Worm (Caenorhabditis elegans) whole organism, L1 larva: ENCODE measurements around the gene W02D7.11.

ENCODE experiments used
- dpl-1 ChIP-seq, 3 experiments: fragments of 150-350 bp in 2 of 3; sonication (generic microtip) in 1 of 3; optimal IDR thresholded peaks; 2 replicates each; lab custom pipeline; 2014 to 2017; ENCODE audit warnings: missing biosample characterization in 3 of 3, missing genetic modification characterization in 3 of 3, missing genetic modification reagents in 3 of 3
- efl-1 ChIP-seq, 4 experiments: fragments of 150-350 bp; optimal IDR thresholded peaks in 3 of 4; peaks in 1 of 4; 1 replicate in 1 of 4; 2 replicates in 3 of 4; lab custom pipeline; 2014; ENCODE audit warnings: missing biosample characterization in 2 of 4, missing genetic modification characterization in 2 of 4, missing genetic modification reagents in 2 of 4
- lir-3 ChIP-seq: sonication (generic microtip); optimal IDR thresholded peaks from 2 replicates; lab custom pipeline; 2016; ENCODE audit warnings: mild to moderate bottlenecking, missing genetic modification characterization, moderate library complexity, missing compliant biosample characterization; ENCODE audit not compliant: poor library complexity
- skn-1 ChIP-seq: fragments of 150-350 bp; optimal IDR thresholded peaks from 2 replicates; lab custom pipeline; 2014; ENCODE audit warnings: missing biosample characterization, missing genetic modification characterization
- snpc-4 ChIP-seq: fragments of 150-350 bp; optimal IDR thresholded peaks from 2 replicates; lab custom pipeline; 2014; ENCODE audit warnings: missing biosample characterization, missing genetic modification characterization
- unc-62 ChIP-seq: fragments of 150-350 bp; optimal IDR thresholded peaks from 2 replicates; lab custom pipeline; 2014; ENCODE audit warnings: missing biosample characterization, missing genetic modification reagents, missing genetic modification characterization
- zag-1 ChIP-seq: fragments of 150-350 bp; optimal IDR thresholded peaks from 2 replicates; lab custom pipeline; 2014; ENCODE audit warnings: missing biosample characterization, missing genetic modification characterization

DNA sequence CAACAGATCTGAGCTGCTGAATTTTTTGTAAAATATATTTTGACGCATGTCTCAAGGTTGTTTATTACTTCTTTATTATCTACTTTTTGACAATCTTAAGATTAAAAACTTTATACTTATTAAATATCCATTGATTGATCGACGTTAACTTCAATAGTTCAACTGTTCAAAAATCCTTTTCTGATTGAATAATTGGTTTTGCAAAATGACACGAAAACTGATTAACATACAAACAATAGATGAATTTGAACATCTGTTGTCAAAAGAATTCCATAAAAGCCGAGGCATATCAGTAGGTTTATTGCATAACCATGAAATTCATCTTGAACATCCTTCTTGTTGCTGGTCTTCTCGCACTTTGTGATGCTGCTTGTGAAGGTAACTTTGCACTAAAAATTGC is 6.9 kb upstream of the W02D7.11 start, which contains the start of gene W02D7.12:
- TF ChIP-seq unc-62 (GFP tag; lab: Kevin White, UChicago), result no peak
- no peak for TF ChIP-seq zag-1 (tag; lab: Kevin White, UChicago)
- no peak for TF ChIP-seq dpl-1 (GFP tag; optimal IDR thresholded peaks at IDR 0.05; lab: Kevin White, UChicago)
- TF ChIP-seq lir-3 (tag; lab: Kevin White, UChicago), result no peak
- no peak for TF ChIP-seq efl-1 (optimal IDR thresholded peaks at IDR 0.05; lab: Kevin White, UChicago)
- no peak for TF ChIP-seq efl-1 (GFP tag; optimal IDR thresholded peaks at IDR 0.05 in 1 of 2; lab: Kevin White, UChicago)
- TF ChIP-seq skn-1 (tag; lab: Kevin White, UChicago), result no peak
- no peak for TF ChIP-seq snpc-4 (tag; lab: Kevin White, UChicago)
